Worm (Caenorhabditis elegans): ENCODE measurements around the gene nhr-263.

DNA sequence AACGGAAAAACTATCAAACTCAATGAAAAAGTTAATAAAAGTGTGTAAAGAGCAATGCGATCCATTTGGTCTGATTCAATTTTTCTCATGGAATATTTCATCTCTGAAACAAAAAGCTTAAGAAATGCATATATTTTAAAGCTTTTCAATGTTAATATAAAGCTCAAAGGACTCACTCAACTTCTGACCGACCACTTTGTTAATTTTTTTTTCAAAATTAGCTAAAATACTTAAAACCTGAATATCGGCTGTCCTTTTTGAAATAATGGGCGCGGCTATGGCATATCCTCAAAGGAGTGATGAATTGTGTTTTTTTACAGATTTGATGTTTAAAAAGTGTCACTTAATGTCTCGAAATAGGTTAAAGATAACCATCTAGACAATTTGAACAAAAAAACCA lies 47.9 kb upstream of the nhr-263 start, which contains the start of gene C02H6.1:
- TF ChIP-seq sox-2 (GFP tag; IDR thresholded peaks at IDR 0.05) (no peak), nfya-1 (tag; optimal IDR thresholded peaks at IDR 0.05) (no peak), T23F11.4 (GFP tag; optimal IDR thresholded peaks at IDR 0.05) (no peak), che-1 (tag; optimal IDR thresholded peaks at IDR 0.05) (no peak), ama-1 (optimal IDR thresholded peaks at IDR 0.05) (no peak), sox-4 (tag; optimal IDR thresholded peaks at IDR 0.05) (no peak), tbx-2 (tag; optimal IDR thresholded peaks at IDR 0.05) (no peak), nhr-11 (tag; optimal IDR thresholded peaks at IDR 0.05) (no peak), Y22D7AL.16 (tag; optimal IDR thresholded peaks at IDR 0.05) (no peak), ttx-3 (tag; optimal IDR thresholded peaks at IDR 0.05) (no peak), ceh-9 (tag; optimal IDR thresholded peaks at IDR 0.05) (no peak), fax-1 (tag; optimal IDR thresholded peaks at IDR 0.05) (no peak)
